Worm (Caenorhabditis elegans) whole organism, early embryonic: ENCODE results near the gene clic-1.

ENCODE experiments used
- F13C5.2 ChIP-seq: sonication (generic microtip); optimal IDR thresholded peaks from 2 replicates; lab custom pipeline; 2017; ENCODE audit warnings: mild to moderate bottlenecking, missing genetic modification characterization, inconsistent platforms, missing compliant biosample characterization
- aly-1 ChIP-seq: sonication (generic microtip); optimal IDR thresholded peaks from 2 replicates; lab custom pipeline; 2016; ENCODE audit warnings: missing genetic modification characterization, missing compliant biosample characterization
- ama-1 ChIP-seq: fragments of 150-350 bp; optimal IDR thresholded peaks from 2 replicates; lab custom pipeline; 2014
- ceh-13 ChIP-seq: fragments of 200-800 bp; sonication (Bioruptor generic); optimal IDR thresholded peaks from 2 replicates; lab custom pipeline; 2018; ENCODE audit warnings: mild to moderate bottlenecking, missing genetic modification characterization, missing compliant biosample characterization
- ets-7 ChIP-seq: sonication (generic microtip); optimal IDR thresholded peaks from 2 replicates; lab custom pipeline; 2016; ENCODE audit warnings: missing genotype, missing genetic modification characterization, missing compliant biosample characterization
- flt-1 ChIP-seq: fragments of 200-800 bp; sonication (Bioruptor generic); IDR thresholded peaks from 2 replicates; pipeline ENCODE4 v1.3.6; 2022; ENCODE audit warnings: missing genetic modification characterization, missing compliant biosample characterization
- hmbx-1 ChIP-seq: sonication (generic microtip); optimal IDR thresholded peaks from 2 replicates; lab custom pipeline; 2016; ENCODE audit warnings: mild to moderate bottlenecking, missing genetic modification characterization, missing compliant biosample characterization
- hmg-4 ChIP-seq: fragments of 200-800 bp; sonication (Bioruptor generic); optimal IDR thresholded peaks from 2 replicates; lab custom pipeline; 2018; ENCODE audit warnings: mild to moderate bottlenecking, missing genetic modification characterization, missing compliant biosample characterization
- sea-1 ChIP-seq: fragments of 200-800 bp; sonication (Bioruptor generic); conservative IDR thresholded peaks from 2 replicates; pipeline ENCODE4 v1.3.6; 2022; ENCODE audit warnings: missing genetic modification characterization, missing compliant biosample characterization
- tbx-11 ChIP-seq: fragments of 200-800 bp; sonication (Bioruptor generic); IDR thresholded peaks from 2 replicates; pipeline ENCODE4 v1.3.6; 2022; ENCODE audit warnings: missing genetic modification characterization, missing compliant biosample characterization
- tbx-37 ChIP-seq: fragments of 200-800 bp; sonication (Bioruptor generic); conservative IDR thresholded peaks from 2 replicates; pipeline ENCODE4 v1.3.6; 2022; ENCODE audit warnings: missing genetic modification reagents, missing genetic modification characterization, missing compliant biosample characterization
- tra-4 ChIP-seq: sonication (generic microtip); optimal IDR thresholded peaks from 2 replicates; lab custom pipeline; 2017; ENCODE audit warnings: missing genetic modification characterization, missing compliant biosample characterization

DNA sequence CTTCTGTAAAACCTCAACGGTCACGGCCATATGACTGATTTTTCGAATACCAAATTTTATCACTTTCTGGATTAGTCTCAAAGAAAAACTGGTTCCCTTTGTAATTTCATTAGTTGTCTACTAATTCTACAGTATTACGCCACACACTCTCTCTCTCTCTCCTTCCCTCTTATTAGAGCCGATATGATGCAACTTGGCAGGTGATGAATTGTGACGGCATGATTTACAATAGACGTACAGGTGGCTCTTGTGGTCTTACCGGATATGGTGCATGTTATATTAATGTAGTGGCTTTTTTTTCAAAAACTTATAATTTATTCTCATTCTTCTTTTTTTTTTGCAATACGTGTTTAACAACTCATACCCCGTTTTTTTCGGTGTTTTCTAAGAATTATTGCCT, 7.2 kb upstream of the clic-1 start:
- TF ChIP-seq sea-1 (GFP tag; lab: Robert Waterston, UW) = no peak
- no peak for TF ChIP-seq ama-1 (lab: Kevin White, UChicago)
- no peak for TF ChIP-seq hmg-4 (GFP tag; lab: Kevin White, UChicago)
- no peak for TF ChIP-seq flt-1 (GFP tag; lab: Robert Waterston, UW)
- TF ChIP-seq aly-1 (tag; lab: Kevin White, UChicago) = no peak
- TF ChIP-seq ceh-13 (GFP tag; lab: Kevin White, UChicago) = no peak
- TF ChIP-seq F13C5.2 (tag; lab: Kevin White, UChicago) = no peak
- TF ChIP-seq tra-4 (tag; lab: Kevin White, UChicago) = no peak
- no peak for TF ChIP-seq hmbx-1 (tag; lab: Kevin White, UChicago)
- no peak for TF ChIP-seq tbx-11 (GFP tag; lab: Robert Waterston, UW)
- no peak for TF ChIP-seq tbx-37 (GFP tag; lab: Robert Waterston, UW)
- TF ChIP-seq ets-7 (tag; lab: Kevin White, UChicago) = no peak
